Fruit fly (Drosophila melanogaster): Measurements from ENCODE around the gene CG31496.
A peak's percentile ranks its signal among the peaks of the same experiment; 100 is the strongest.

The CG31496 gene

dm6 chr3R:7334613-7335012, 10.3 kb upstream of the CG31496 start (continued):
- TF ChIP-seq CrebB (tag; optimal IDR thresholded peaks at IDR 0.05) (no peak), Eip74EF (GFP tag; optimal IDR thresholded peaks at IDR 0.05) (no peak), z (GFP tag; IDR thresholded peaks at IDR 0.05) (0 out of 3 replicates have a peak, but pooled peaks have one; percentile 28), Atf3 (GFP tag; optimal IDR thresholded peaks at IDR 0.05) (no peak), pnt (GFP tag; optimal IDR thresholded peaks at IDR 0.05) (no peak), Hmr (GFP tag; optimal IDR thresholded peaks at IDR 0.05) (peak; percentile 54), gce (GFP tag; IDR thresholded peaks at IDR 0.05) (no peak), Rx (GFP tag; IDR thresholded peaks at IDR 0.05) (no peak), lbe (GFP tag; optimal IDR thresholded peaks at IDR 0.05) (no peak), tgo (GFP tag; IDR thresholded peaks at IDR 0.05) (no peak), salm (tag; optimal IDR thresholded peaks at IDR 0.05) (no peak), CHES-1-like (GFP tag; optimal IDR thresholded peaks at IDR 0.05) (no peak), trh (GFP tag; optimal IDR thresholded peaks at IDR 0.05) (no peak), CG18599 (GFP tag; optimal IDR thresholded peaks at IDR 0.05) (peak; percentile 75), fru (optimal IDR thresholded peaks at IDR 0.05) (no peak), grau (tag; optimal IDR thresholded peaks at IDR 0.05) (no peak), run (tag; optimal IDR thresholded peaks at IDR 0.05) (no peak), Taf1 (GFP tag; IDR thresholded peaks at IDR 0.05) (no peak), jigr1 (GFP tag; IDR thresholded peaks at IDR 0.05) (no peak), Tbp (GFP tag; optimal IDR thresholded peaks at IDR 0.05) (no peak), CG12219 (GFP tag; optimal IDR thresholded peaks at IDR 0.05) (no peak), CG15514 (GFP tag; optimal IDR thresholded peaks at IDR 0.05) (peak; percentile 38), Fer3 (tag; optimal IDR thresholded peaks at IDR 0.05) (peak; percentile 44), crc (GFP tag; optimal IDR thresholded peaks at IDR 0.05) (no peak), sug (tag; optimal IDR thresholded peaks at IDR 0.05) (no peak), aop (GFP tag; IDR thresholded peaks at IDR 0.05) (no peak), Optix (GFP tag; IDR thresholded peaks at IDR 0.05) (no peak), mld (GFP tag; IDR thresholded peaks at IDR 0.05; ENCODE audit: partially characterized antibody) (no peak), pzg (GFP tag; optimal IDR thresholded peaks at IDR 0.05) (no peak), CG11093 (GFP tag; IDR thresholded peaks at IDR 0.05) (no peak), CG10274 (GFP tag; optimal IDR thresholded peaks at IDR 0.05) (no peak), fd64A (GFP tag; optimal IDR thresholded peaks at IDR 0.05) (no peak), E2f2 (GFP tag; IDR thresholded peaks at IDR 0.05) (no peak), sim (GFP tag; IDR thresholded peaks at IDR 0.05) (no peak), psq (GFP tag; optimal IDR thresholded peaks at IDR 0.05) (no peak), Max (GFP tag; optimal IDR thresholded peaks at IDR 0.05) (no peak), gem (tag; optimal IDR thresholded peaks at IDR 0.05) (peak; percentile 60), prd (optimal IDR thresholded peaks at IDR 0.05) (no peak), prd (GFP tag; IDR thresholded peaks at IDR 0.05) (0 out of 3 replicates have a peak, but pooled peaks have one; percentile 18), CG18476 (GFP tag; optimal IDR thresholded peaks at IDR 0.05) (no peak), twi (tag; optimal IDR thresholded peaks at IDR 0.05) (no peak), PHDP (tag; optimal IDR thresholded peaks at IDR 0.05) (no peak), dm (GFP tag; optimal IDR thresholded peaks at IDR 0.05) (no peak), CG9797 (GFP tag; optimal IDR thresholded peaks at IDR 0.05) (no peak), tio (GFP tag; optimal IDR thresholded peaks at IDR 0.05) (no peak), CG33213 (GFP tag; optimal IDR thresholded peaks at IDR 0.05) (no peak), MTF-1 (GFP tag; optimal IDR thresholded peaks at IDR 0.05; ENCODE audit: borderline replicate concordance) (no peak), bsh (GFP tag; optimal IDR thresholded peaks at IDR 0.05) (peak in 1 of 2 experiments; percentile 38), CG10431 (GFP tag; optimal IDR thresholded peaks at IDR 0.05) (no peak), peb (GFP tag; IDR thresholded peaks at IDR 0.05) (no peak), NC2β (GFP tag; optimal IDR thresholded peaks at IDR 0.05) (no peak), CG8478 (optimal IDR thresholded peaks at IDR 0.05) (no peak), Gsc (GFP tag; IDR thresholded peaks at IDR 0.05) (no peak)
